Fruit fly (Drosophila melanogaster) whole organism, embryonic: ENCODE data around the gene Cypl.

ENCODE experiments used
- CG10267 ChIP-seq: fragments of 200-800 bp; sonication (Bioruptor generic); optimal IDR thresholded peaks from 2 replicates; lab custom pipeline; 2018; ENCODE audit warnings: missing biosample characterization, mild to moderate bottlenecking, missing genetic modification characterization, moderate library complexity
- CG11093 ChIP-seq: fragments of 200-800 bp; sonication (Bioruptor generic); IDR thresholded peaks from 3 replicates; pipeline ENCODE4 v1.3.6; 2022; ENCODE audit warnings: missing biosample characterization, missing genetic modification characterization
- CG11504 ChIP-seq: fragments of 200-800 bp; sonication (Bioruptor generic); optimal IDR thresholded peaks from 3 replicates; lab custom pipeline; 2019; ENCODE audit warnings: missing biosample characterization, mild to moderate bottlenecking, missing genetic modification characterization, moderate library complexity
- CG1233 ChIP-seq: fragments of 200-800 bp; sonication (Bioruptor generic); optimal IDR thresholded peaks from 4 replicates; lab custom pipeline; 2018; ENCODE audit warnings: missing biosample characterization, mild to moderate bottlenecking, missing genetic modification characterization
- CG12391 ChIP-seq: fragments of 200-800 bp; sonication (Bioruptor generic); optimal IDR thresholded peaks from 3 replicates; lab custom pipeline; 2018; ENCODE audit warnings: missing biosample characterization, mild to moderate bottlenecking, missing genetic modification characterization, moderate library complexity
- CG13894 ChIP-seq: fragments of 200-800 bp; sonication (Bioruptor generic); optimal IDR thresholded peaks from 3 replicates; lab custom pipeline; 2018; ENCODE audit warnings: missing biosample characterization, mild to moderate bottlenecking, missing genetic modification characterization, moderate library complexity
- CG15073 ChIP-seq: fragments of 200-800 bp; sonication (Bioruptor generic); optimal IDR thresholded peaks from 2 replicates; lab custom pipeline; 2016; ENCODE audit warnings: missing biosample characterization, missing genetic modification characterization
- CG15696 ChIP-seq: fragments of 200-800 bp; sonication (Bioruptor generic); optimal IDR thresholded peaks from 2 replicates; lab custom pipeline; 2019; ENCODE audit warnings: missing biosample characterization, mild to moderate bottlenecking, missing genetic modification characterization, moderate library complexity
- CG17361 ChIP-seq: fragments of 200-800 bp; sonication (Bioruptor generic); IDR thresholded peaks from 3 replicates; pipeline ENCODE4 v1.3.6; 2022; ENCODE audit warnings: missing biosample characterization, missing genetic modification characterization
- CG17802 ChIP-seq: fragments of 200-800 bp; sonication (Bioruptor generic); optimal IDR thresholded peaks from 2 replicates; lab custom pipeline; 2018; ENCODE audit warnings: missing biosample characterization, mild to moderate bottlenecking, missing genetic modification characterization, moderate library complexity
- CG3163 ChIP-seq: fragments of 200-800 bp; sonication (Bioruptor generic); optimal IDR thresholded peaks from 3 replicates; lab custom pipeline; 2016; ENCODE audit warnings: missing biosample characterization, missing genetic modification characterization
- CG33213 ChIP-seq: fragments of 200-800 bp; sonication (Bioruptor generic); optimal IDR thresholded peaks from 3 replicates; lab custom pipeline; 2016; ENCODE audit warnings: missing biosample characterization, missing genetic modification characterization
- CG34376 ChIP-seq: fragments of 200-800 bp; sonication (Bioruptor generic); optimal IDR thresholded peaks from 2 replicates; lab custom pipeline; 2018; ENCODE audit warnings: missing biosample characterization, mild to moderate bottlenecking, missing genetic modification characterization
- CG7839 ChIP-seq: fragments of 200-800 bp; sonication (Bioruptor generic); optimal IDR thresholded peaks from 3 replicates; lab custom pipeline; 2018; ENCODE audit warnings: missing biosample characterization, mild to moderate bottlenecking, missing genetic modification characterization, moderate library complexity
- CG8089 ChIP-seq: fragments of 200-800 bp; sonication (Bioruptor generic); optimal IDR thresholded peaks from 3 replicates; lab custom pipeline; 2016; ENCODE audit warnings: missing biosample characterization, missing genetic modification characterization
- CG8765 ChIP-seq: fragments of 200-800 bp; sonication (Bioruptor generic); IDR thresholded peaks from 2 replicates; pipeline ENCODE4 v1.3.6; 2022; ENCODE audit warnings: missing biosample characterization, missing genetic modification characterization
- CG8924 ChIP-seq: fragments of 200-800 bp; optimal IDR thresholded peaks from 3 replicates; lab custom pipeline; 2019; ENCODE audit warnings: missing biosample characterization, mild to moderate bottlenecking, missing genetic modification characterization, moderate library complexity
- CG8944 ChIP-seq: fragments of 200-800 bp; sonication (Bioruptor generic); optimal IDR thresholded peaks from 3 replicates; lab custom pipeline; 2016; ENCODE audit warnings: missing biosample characterization, missing genetic modification characterization
- CkIIα-i1 ChIP-seq: fragments of 200-800 bp; sonication (Bioruptor generic); IDR thresholded peaks from 2 replicates; pipeline ENCODE4 v1.3.6; 2022; ENCODE audit warnings: missing biosample characterization, missing genetic modification characterization
- Dad ChIP-seq: fragments of 200-800 bp; sonication (Bioruptor generic); optimal IDR thresholded peaks from 3 replicates; lab custom pipeline; 2016; ENCODE audit warnings: missing biosample characterization, missing genetic modification characterization
- Elba2 ChIP-seq: fragments of 200-800 bp; sonication (Bioruptor generic); optimal IDR thresholded peaks from 3 replicates; lab custom pipeline; 2016; ENCODE audit warnings: missing biosample characterization, missing genetic modification characterization
- Hr39 ChIP-seq: fragments of >200 bp; optimal IDR thresholded peaks from 2 replicates; lab custom pipeline; 2017
- Hr78 ChIP-seq, 2 experiments: fragments of 200-800 bp in 1 of 2; fragments of >200 bp in 1 of 2; sonication (Bioruptor generic) in 1 of 2; optimal IDR thresholded peaks; 2 replicates each; lab custom pipeline; 2017 to 2019; ENCODE audit warnings: missing biosample characterization in 2 of 2, missing genetic modification characterization in 2 of 2, mild to moderate bottlenecking in 1 of 2, moderate library complexity in 1 of 2
- Kr ChIP-seq: fragments of 200-800 bp; sonication (Bioruptor generic); optimal IDR thresholded peaks from 2 replicates; lab custom pipeline; 2017; ENCODE audit warnings: missing biosample characterization, mild to moderate bottlenecking, missing genetic modification characterization
- Nf-YC ChIP-seq: fragments of 200-800 bp; optimal IDR thresholded peaks from 3 replicates; lab custom pipeline; 2019; ENCODE audit warnings: missing biosample characterization, mild to moderate bottlenecking, missing genetic modification characterization, moderate library complexity
- Optix ChIP-seq: fragments of 200-800 bp; sonication (Bioruptor generic); IDR thresholded peaks from 3 replicates; pipeline ENCODE4 v1.3.6; 2022; ENCODE audit warnings: missing biosample characterization, missing genetic modification characterization
- Scr ChIP-seq: fragments of 200-800 bp; sonication (Bioruptor generic); IDR thresholded peaks from 2 replicates; pipeline ENCODE4 v1.3.6; 2022; ENCODE audit warnings: missing biosample characterization, missing genetic modification characterization; ENCODE audit not compliant: partially characterized antibody
- Sox102F ChIP-seq: fragments of 200-800 bp; sonication (Bioruptor generic); optimal IDR thresholded peaks from 2 replicates; lab custom pipeline; 2018; ENCODE audit warnings: missing biosample characterization, mild to moderate bottlenecking, missing genetic modification characterization, moderate library complexity
- Xrp1 ChIP-seq: fragments of 200-800 bp; sonication (Bioruptor generic); IDR thresholded peaks from 2 replicates; pipeline ENCODE4 v1.3.6; 2022; ENCODE audit warnings: missing biosample characterization, missing genetic modification characterization
- aop ChIP-seq: fragments of 200-800 bp; sonication (Bioruptor generic); IDR thresholded peaks from 2 replicates; pipeline ENCODE4 v1.3.6; 2022; ENCODE audit warnings: missing biosample characterization, missing genetic modification characterization
- az2 ChIP-seq: fragments of 200-800 bp; sonication (Bioruptor generic); optimal IDR thresholded peaks from 3 replicates; lab custom pipeline; 2016; ENCODE audit warnings: missing biosample characterization, missing genetic modification characterization
- bigmax ChIP-seq: fragments of 200-800 bp; sonication (Bioruptor generic); optimal IDR thresholded peaks from 2 replicates; lab custom pipeline; 2018; ENCODE audit warnings: missing biosample characterization, mild to moderate bottlenecking, missing genetic modification characterization
- bsh ChIP-seq, 2 experiments: fragments of 200-800 bp; sonication (Bioruptor generic); optimal IDR thresholded peaks; 2 replicates each; lab custom pipeline; 2017 to 2018; ENCODE audit warnings: mild to moderate bottlenecking in 2 of 2, missing biosample characterization in 2 of 2, missing genetic modification characterization in 2 of 2, moderate library complexity in 1 of 2
- disco-r ChIP-seq: fragments of 200-800 bp; sonication (Bioruptor generic); optimal IDR thresholded peaks from 2 replicates; lab custom pipeline; 2016; ENCODE audit warnings: missing biosample characterization, missing genetic modification characterization
- dpn ChIP-seq, 2 experiments: fragments of 200-800 bp; sonication (Bioruptor generic); optimal IDR thresholded peaks; 3 replicates each; lab custom pipeline; 2016; ENCODE audit warnings: missing biosample characterization in 2 of 2, missing genetic modification characterization in 2 of 2
- en ChIP-seq: fragments of 200-800 bp; sonication (Bioruptor generic); optimal IDR thresholded peaks from 2 replicates; lab custom pipeline; 2016; ENCODE audit warnings: missing biosample characterization, missing genetic modification characterization
- gsb-n ChIP-seq: fragments of 200-800 bp; sonication (Bioruptor generic); optimal IDR thresholded peaks from 3 replicates; lab custom pipeline; 2018; ENCODE audit warnings: missing biosample characterization, mild to moderate bottlenecking, missing genetic modification characterization
- ind ChIP-seq: fragments of 200-800 bp; sonication (Bioruptor generic); optimal IDR thresholded peaks from 3 replicates; lab custom pipeline; 2016; ENCODE audit warnings: missing biosample characterization, missing genetic modification characterization
- lab ChIP-seq: fragments of 200-800 bp; sonication (Bioruptor generic); optimal IDR thresholded peaks from 3 replicates; lab custom pipeline; 2017; ENCODE audit warnings: missing biosample characterization, missing genetic modification characterization, mild to moderate bottlenecking, moderate library complexity, missing genetic modification reagents
- lmd ChIP-seq: fragments of 200-800 bp; sonication (Bioruptor generic); IDR thresholded peaks from 2 replicates; pipeline ENCODE4 v1.3.6; 2022; ENCODE audit warnings: missing biosample characterization, missing genetic modification characterization
- lola ChIP-seq, 3 experiments: fragments of >200 bp in 2 of 3; fragments of 200-800 bp in 1 of 3; sonication (Bioruptor generic) in 1 of 3; optimal IDR thresholded peaks; 2 replicates each; lab custom pipeline; 2017 to 2019; ENCODE audit warnings: missing biosample characterization in 3 of 3, missing genetic modification characterization in 3 of 3, mild to moderate bottlenecking in 1 of 3, moderate library complexity in 1 of 3
- nmo ChIP-seq: fragments of 200-800 bp; sonication (Bioruptor generic); optimal IDR thresholded peaks from 2 replicates; lab custom pipeline; 2018; ENCODE audit warnings: missing biosample characterization, mild to moderate bottlenecking, missing genetic modification characterization, moderate library complexity
- pita ChIP-seq: fragments of 200-800 bp; sonication (Bioruptor generic); optimal IDR thresholded peaks from 2 replicates; lab custom pipeline; 2017; ENCODE audit warnings: missing biosample characterization, mild to moderate bottlenecking, missing genetic modification characterization
- row ChIP-seq: fragments of 200-800 bp; sonication (Bioruptor generic); IDR thresholded peaks from 3 replicates; pipeline ENCODE4 v1.3.6; 2022; ENCODE audit warnings: missing biosample characterization, missing genetic modification characterization
- schlank ChIP-seq: fragments of 200-800 bp; sonication (Bioruptor generic); optimal IDR thresholded peaks from 2 replicates; lab custom pipeline; 2018; ENCODE audit warnings: missing biosample characterization, mild to moderate bottlenecking, missing genetic modification characterization
- sd ChIP-seq: fragments of 200-800 bp; sonication (Bioruptor generic); optimal IDR thresholded peaks from 3 replicates; lab custom pipeline; 2018; ENCODE audit warnings: missing biosample characterization, mild to moderate bottlenecking, missing genetic modification characterization, moderate library complexity
- so ChIP-seq: fragments of 200-800 bp; sonication (Bioruptor generic); IDR thresholded peaks from 3 replicates; pipeline ENCODE4 v1.3.6; 2022; ENCODE audit warnings: missing biosample characterization, missing genetic modification characterization
- ssp ChIP-seq: fragments of 200-800 bp; sonication (Bioruptor generic); IDR thresholded peaks from 2 replicates; pipeline ENCODE4 v1.3.6; 2022; ENCODE audit warnings: missing biosample characterization, missing genetic modification characterization
- tgo ChIP-seq: fragments of 200-800 bp; sonication (Bioruptor generic); IDR thresholded peaks from 3 replicates; pipeline ENCODE4 v1.3.6; 2022; ENCODE audit warnings: missing biosample characterization, missing genetic modification characterization
- usp ChIP-seq: fragments of >200 bp; optimal IDR thresholded peaks from 2 replicates; lab custom pipeline; 2017; ENCODE audit warnings: missing biosample characterization, missing genetic modification characterization
- zfh1 ChIP-seq: fragments of 200-800 bp; sonication (Bioruptor generic); IDR thresholded peaks from 3 replicates; pipeline ENCODE4 v1.3.6; 2022; ENCODE audit warnings: missing biosample characterization, missing genetic modification characterization

Gene Cypl

DNA sequence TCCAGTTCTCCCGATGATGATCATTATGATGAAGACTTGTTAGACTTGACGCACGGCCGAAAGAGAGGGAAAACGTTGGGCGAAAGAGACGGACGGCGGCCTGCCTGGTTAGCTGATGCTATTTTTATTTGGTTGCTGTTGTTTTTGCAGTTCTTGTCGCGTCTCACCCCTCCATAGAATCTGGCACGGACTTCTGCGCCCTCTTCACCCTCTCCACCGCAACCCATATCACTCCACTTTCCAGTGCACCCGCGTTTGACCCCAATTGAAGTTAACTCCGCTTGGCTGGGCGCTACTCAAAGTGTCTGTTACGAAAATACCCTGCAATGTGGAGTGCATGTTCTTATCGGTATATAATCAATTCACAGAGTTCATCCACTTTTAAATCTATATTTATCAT is 18.4 kb upstream of the Cypl start (continued):
- no peak for TF ChIP-seq CG15073 (GFP tag; lab: Kevin White, UChicago)
- no peak for TF ChIP-seq CG11504 (tag; lab: Kevin White, UChicago)
- TF ChIP-seq CG8765 (GFP tag; lab: Robert Waterston, UW) = no peak
- no peak for TF ChIP-seq Kr
- no peak for TF ChIP-seq nmo (GFP tag; lab: Kevin White, UChicago)
- 0 out of 3 replicates have a peak, but pooled peaks have one; percentile 20 for TF ChIP-seq so (GFP tag; lab: Robert Waterston, UW)
- TF ChIP-seq en (GFP tag; lab: Kevin White, UChicago) = no peak
- no peak for TF ChIP-seq CG13894 (tag; lab: Kevin White, UChicago)
- no peak for TF ChIP-seq disco-r (GFP tag; lab: Kevin White, UChicago)
- TF ChIP-seq tgo = no peak
- no peak for TF ChIP-seq CG17802
- TF ChIP-seq zfh1 (GFP tag; lab: Robert Waterston, UW) = no peak
- no peak for TF ChIP-seq az2 (GFP tag; lab: Kevin White, UChicago)
- no peak for TF ChIP-seq CG7839 (tag; lab: Kevin White, UChicago)
- no peak for TF ChIP-seq ind (GFP tag; lab: Kevin White, UChicago)
- no peak for TF ChIP-seq dpn (GFP tag; optimal IDR thresholded peaks at IDR 0.05; lab: Kevin White, UChicago)
- no peak for TF ChIP-seq CG12391 (tag; lab: Kevin White, UChicago)
- TF ChIP-seq CG8944 (GFP tag; lab: Kevin White, UChicago) = no peak
- no peak for TF ChIP-seq Dad
- TF ChIP-seq Elba2 = no peak
- TF ChIP-seq Xrp1 (GFP tag; lab: Robert Waterston, UW) = no peak
- TF ChIP-seq CG33213 (GFP tag; lab: Kevin White, UChicago) = no peak
- TF ChIP-seq CG15696 (tag; lab: Kevin White, UChicago) = no peak
- no peak for TF ChIP-seq pita (GFP tag; lab: Kevin White, UChicago)
- TF ChIP-seq CkIIα-i1 (GFP tag; lab: Robert Waterston, UW) = no peak
- no peak for TF ChIP-seq Optix (GFP tag; lab: Robert Waterston, UW)
- TF ChIP-seq lab (GFP tag; lab: Kevin White, UChicago) = no peak
- no peak for TF ChIP-seq schlank (tag; lab: Kevin White, UChicago)
- no peak for TF ChIP-seq Sox102F (GFP tag; lab: Kevin White, UChicago)
- TF ChIP-seq Hr78 (GFP tag; optimal IDR thresholded peaks at IDR 0.05; lab: Kevin White, UChicago) = peak in 1 of 2 experiments; percentile 50
- no peak for TF ChIP-seq Scr
- TF ChIP-seq CG8924 (tag; lab: Kevin White, UChicago) = no peak
- no peak for TF ChIP-seq gsb-n (tag; lab: Kevin White, UChicago)

DNA sequence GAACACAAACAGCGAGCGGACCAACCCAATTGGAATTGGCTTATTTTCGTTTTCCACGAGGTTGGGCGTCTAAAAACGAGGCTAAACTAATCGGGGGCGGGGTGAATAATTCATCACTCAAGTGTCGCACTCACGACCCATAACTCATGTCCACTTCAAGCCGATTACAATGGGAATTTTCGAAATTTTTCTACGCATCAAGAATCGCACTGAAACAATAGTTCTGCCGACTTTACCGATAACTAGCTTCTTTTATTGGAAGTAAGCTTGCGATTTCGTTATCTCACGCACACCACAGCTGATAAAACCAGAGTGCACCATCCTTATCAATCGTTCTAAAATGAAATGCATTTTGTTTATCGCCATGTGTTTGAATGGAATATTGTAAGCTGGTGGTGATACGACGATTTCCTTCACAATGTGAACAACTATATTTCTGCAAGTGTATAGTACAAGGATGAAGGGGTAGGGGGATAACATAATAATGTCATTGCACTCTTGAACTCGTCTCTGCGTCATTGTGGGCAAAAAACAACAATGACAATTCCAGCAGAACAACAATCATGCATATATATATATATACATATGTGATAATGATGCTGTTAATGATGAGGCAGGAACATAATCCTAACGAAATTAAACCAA is 16.8 kb upstream of the Cypl start:
- peak; percentile 63 for TF ChIP-seq CG34376
- TF ChIP-seq CG10267 = no peak
- TF ChIP-seq row = 0 out of 3 replicates have a peak, but pooled peaks have one; percentile 8
- no peak for TF ChIP-seq Xrp1 (GFP tag; lab: Robert Waterston, UW)
- TF ChIP-seq ssp = no peak
- TF ChIP-seq Hr39 = no peak
- no peak for TF ChIP-seq CG11093 (GFP tag; lab: Robert Waterston, UW)
- TF ChIP-seq CG1233 (GFP tag; lab: Kevin White, UChicago) = no peak
- no peak for TF ChIP-seq bigmax (GFP tag; lab: Kevin White, UChicago)
- TF ChIP-seq CG8089 (GFP tag; lab: Kevin White, UChicago) = no peak
- no peak for TF ChIP-seq CG3163
- peak; percentile 19 for TF ChIP-seq Nf-YC
- no peak for TF ChIP-seq lmd (GFP tag; lab: Robert Waterston, UW)
- TF ChIP-seq bsh (GFP tag; optimal IDR thresholded peaks at IDR 0.05; lab: Kevin White, UChicago) = no peak
- no peak for TF ChIP-seq lola (GFP tag; optimal IDR thresholded peaks at IDR 0.05; lab: Kevin White, UChicago)
- TF ChIP-seq aop = no peak
- TF ChIP-seq usp (GFP tag; lab: Kevin White, UChicago) = no peak
- TF ChIP-seq sd = peak; percentile 72
- no peak for TF ChIP-seq CG17361 (GFP tag; lab: Robert Waterston, UW)
